Worm (Caenorhabditis elegans) whole organism, L4/young adult: ENCODE measurements around the gene mel-32.

Source experiments
- W03F9.2 ChIP-seq: fragments of 150-350 bp; optimal IDR thresholded peaks from 2 replicates; lab custom pipeline; 2014; ENCODE audit warnings: missing biosample characterization, missing genetic modification characterization
- him-1 ChIP-seq: sonication (generic microtip); optimal IDR thresholded peaks from 2 replicates; lab custom pipeline; 2016; ENCODE audit warnings: missing genotype, missing genetic modification reagents, missing genetic modification characterization, missing compliant biosample characterization

DNA sequence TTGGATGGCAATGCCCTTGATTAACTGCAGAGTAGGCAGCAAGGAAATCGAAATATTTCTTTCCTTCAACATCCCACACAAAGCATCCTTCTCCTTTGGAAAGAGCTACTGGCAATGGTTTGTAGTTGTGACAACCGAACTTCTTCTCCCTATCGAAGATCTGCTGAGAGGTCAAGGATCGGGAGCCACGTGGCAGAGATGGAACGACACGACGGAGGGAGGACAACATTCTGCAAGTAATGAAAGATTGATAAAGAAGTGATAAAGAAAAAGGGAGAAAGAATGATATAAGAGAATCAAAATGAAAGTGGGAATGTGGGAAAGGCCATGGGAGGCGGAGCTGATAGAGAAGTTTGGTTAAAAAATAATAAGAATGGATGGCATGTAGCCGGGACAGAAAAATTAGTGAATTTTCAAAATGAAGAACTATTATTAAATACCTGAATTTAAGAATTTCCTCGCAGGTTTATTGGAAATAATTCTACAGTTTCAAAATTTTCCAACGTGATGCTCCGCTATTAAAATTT lies 47.0 kb downstream of the mel-32 start, which contains the start of gene oatr-1:
- no peak for TF ChIP-seq him-1 (tag; lab: Kevin White, UChicago)
- TF ChIP-seq W03F9.2 = no peak
